Worm (Caenorhabditis elegans): ENCODE data around the gene mrps-9.

The mrps-9 gene

DNA sequence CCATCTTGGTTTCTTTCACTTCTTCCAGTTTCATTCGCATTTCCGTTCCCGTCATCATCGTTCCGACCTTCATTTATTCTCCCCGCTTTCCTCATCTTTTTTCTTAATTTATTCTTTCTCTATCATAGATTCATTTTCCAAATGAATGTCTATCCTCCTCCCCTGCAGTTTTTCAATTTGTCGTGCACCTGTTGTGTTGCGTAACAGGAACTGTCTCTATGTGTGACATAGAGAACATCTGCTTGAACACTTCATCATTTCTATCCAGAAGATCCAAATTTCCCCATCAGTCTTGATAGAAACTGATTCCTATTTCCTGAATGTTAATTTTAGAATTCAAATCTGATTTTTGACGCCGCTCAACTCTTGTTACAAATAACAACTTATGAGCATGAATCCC is 17.7 kb downstream of the mrps-9 start:
- no peak for TF ChIP-seq unc-62 (GFP tag; optimal IDR thresholded peaks at IDR 0.05)

DNA sequence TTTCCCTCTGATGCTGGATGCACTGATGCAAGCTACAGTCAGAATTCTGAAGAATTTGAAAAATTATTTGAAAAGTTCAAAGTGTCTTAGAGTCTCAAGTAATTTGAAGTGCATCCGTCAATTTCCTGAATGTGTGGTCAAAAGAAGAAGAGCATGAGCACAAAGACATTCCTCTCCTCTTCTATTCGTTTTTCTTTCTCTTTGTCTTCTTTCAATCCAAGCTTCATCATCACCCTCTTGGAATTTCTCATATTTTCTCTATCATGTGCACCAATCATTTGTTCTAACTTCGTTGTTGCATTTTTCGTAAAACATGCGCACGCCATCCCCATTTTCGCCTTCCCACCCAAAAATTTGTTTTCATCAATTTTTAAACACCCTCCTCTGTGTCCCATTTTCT is 20.1 kb downstream of the mrps-9 start:
- TF ChIP-seq unc-62 (GFP tag; optimal IDR thresholded peaks at IDR 0.05), result no peak

DNA sequence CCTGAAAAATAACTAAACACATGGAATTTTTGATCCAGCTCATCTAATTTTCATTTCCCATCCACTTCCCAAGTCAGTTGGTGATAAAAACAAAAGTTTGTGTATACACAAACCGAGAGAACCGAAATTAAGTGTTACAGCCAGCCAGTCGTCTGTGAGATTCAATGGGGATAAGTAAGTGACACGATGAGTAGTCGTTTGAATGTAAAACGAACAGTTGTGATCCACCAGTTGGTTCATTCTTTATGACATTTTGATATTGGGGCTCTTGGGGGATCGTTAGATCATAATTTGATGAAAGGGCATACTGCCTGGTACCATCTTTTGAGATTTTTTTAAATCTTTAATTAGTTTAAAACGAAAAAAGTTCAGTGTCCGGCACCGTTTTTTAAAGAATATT is 21.0 kb downstream of the mrps-9 start:
- TF ChIP-seq unc-62 (GFP tag; optimal IDR thresholded peaks at IDR 0.05), result no peak

DNA sequence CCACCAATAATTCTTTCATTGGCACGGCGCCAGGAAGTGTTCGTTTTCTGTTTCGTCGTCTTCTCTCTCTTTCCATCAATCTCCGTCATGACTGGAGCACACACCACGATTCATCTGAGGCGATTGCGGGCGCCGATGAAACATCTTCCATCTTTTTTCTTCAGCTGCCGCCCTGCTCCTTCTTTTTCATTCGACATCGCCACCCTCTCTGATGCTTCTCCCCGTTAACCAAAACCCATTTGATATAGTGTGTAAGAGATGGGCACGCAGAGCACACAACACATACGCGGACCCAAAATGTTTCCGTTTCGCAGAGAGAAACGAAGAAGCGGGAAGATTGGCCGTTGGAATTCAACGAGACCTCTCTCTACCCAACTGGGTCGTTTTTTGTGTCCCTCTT is 21.7 kb downstream of the mrps-9 start:
- no peak for TF ChIP-seq unc-62 (GFP tag; optimal IDR thresholded peaks at IDR 0.05)

DNA sequence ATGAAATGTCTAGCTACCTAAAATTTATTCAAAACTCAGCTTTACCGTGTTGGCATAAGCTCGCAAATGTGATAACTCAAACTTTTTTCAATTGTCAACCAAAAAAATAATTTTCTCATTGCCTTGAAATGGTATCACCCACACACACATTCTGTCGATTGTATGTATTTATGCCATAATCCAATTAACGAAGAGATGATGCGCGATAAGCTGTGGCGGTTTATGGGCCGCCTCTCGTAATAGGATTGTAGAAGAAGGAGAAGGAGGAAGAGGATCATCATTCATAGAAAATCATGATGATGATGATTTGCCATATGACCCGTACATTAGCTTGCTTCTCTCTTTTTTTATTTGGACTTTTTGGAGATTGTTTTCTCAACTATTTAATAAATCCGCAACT is 23.3 kb downstream of the mrps-9 start:
- no peak for TF ChIP-seq unc-62 (GFP tag; optimal IDR thresholded peaks at IDR 0.05)

DNA sequence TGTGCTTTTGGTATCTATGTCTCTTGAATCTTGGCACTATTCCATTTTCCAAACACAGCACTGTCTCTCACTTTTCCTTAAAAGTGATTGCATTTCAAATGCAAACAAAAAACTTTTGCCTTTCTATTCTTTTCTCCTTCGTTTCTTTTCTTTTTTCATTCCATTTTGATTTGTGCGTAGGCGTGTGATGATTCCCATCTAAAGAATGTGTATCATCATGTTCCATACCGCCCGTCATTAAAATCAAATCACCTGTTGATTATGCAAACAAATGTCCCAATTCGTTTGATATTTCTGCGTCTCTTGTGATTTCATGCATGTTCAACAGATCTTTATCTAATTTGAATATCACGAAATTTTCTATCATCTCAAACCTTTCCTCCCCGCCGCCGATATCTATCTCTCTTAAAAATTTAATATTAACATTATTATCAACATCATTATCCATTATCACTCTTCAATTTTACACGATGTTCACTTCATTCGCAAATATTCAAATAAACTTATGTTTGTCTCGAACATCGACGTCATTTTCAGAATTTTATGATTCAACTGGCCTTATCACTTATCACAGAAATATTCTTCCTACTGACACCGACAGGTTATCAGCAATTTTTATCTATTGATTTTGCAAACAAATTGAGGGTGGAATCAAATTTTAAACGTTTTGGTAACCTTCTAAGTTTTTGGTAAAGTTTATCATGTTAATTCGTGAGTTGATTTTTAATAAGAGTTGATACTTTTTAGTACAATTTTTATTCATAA is 25.6 kb downstream of the mrps-9 start:
- no peak for TF ChIP-seq unc-62 (GFP tag; optimal IDR thresholded peaks at IDR 0.05)

DNA sequence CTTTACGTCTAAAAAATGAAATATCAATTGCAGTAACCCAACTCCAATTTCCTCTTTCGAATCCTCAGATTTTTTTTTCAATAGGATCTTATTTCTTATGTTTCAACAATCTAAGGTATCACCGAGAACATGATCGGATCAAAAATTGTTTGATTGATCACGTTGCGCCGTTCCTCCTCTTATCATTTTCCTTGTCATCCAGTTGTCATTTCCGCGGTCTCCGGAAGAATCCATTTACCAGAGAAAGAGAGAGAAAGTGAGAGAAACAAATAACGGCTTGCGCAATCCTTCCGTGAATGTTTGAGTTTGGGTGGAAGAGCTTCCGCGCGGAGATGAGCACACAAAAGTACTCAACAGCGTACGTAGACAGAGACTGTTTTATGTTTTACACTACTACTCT is 27.4 kb downstream of the mrps-9 start:
- no peak for TF ChIP-seq unc-62 (GFP tag; optimal IDR thresholded peaks at IDR 0.05)

DNA sequence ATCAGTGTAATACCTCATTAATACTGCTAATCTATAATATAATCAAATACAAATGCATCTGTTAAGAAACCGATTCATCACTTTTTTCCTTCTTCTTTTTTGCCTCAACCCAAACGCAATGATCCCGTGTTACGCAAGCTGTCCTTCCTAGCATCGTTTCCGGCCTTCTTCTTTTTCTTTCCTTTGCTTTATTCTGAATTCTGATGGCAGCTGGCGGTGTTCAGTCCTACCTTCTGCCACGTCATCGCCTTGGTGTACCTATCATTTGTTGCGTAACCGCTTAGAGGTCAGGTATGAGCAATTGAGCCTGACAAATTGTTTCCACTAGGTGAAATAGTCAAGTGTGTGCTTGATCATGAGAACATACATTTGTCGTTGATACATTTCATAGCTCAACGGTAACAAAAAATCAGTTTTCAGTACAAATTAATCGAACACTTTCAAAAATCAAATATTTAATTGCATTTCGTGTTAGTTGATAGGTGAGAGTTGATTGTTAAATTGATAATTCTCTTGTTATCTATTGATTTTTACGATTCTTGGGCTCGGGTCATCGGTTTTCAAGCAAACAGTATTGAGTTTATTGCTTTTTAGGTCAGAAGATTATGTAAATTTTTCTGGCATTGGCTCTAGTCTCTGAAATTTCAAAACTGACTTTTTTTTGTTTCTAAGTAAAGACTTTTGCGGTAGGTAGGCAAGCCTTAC is 32.5 kb downstream of the mrps-9 start:
- TF ChIP-seq unc-62 (GFP tag; optimal IDR thresholded peaks at IDR 0.05), result no peak

DNA sequence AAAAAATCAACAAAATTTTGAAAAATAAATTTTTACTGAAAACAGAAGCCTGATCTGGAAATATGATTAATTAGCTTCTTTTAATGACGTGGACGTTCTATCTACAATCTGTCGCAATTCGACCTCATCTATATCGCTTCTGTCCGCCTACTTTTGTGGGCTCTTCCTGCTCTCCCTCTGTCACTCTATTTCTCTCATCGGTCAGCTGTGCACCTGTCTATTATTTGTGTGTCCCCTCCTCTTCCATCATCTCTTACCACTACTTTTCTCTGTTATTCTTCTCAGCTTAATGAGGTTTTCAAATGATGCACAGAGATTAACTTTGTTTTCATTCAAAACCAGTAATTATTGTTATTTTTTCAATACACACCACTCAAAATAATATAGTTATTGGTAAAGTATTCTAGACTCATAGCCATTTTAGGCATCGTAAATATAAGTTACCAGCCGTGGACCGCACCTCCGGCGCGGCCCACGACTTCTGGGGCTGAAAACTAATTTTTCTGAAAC is 33.3 kb downstream of the mrps-9 start:
- no peak for TF ChIP-seq unc-62 (GFP tag; optimal IDR thresholded peaks at IDR 0.05)

DNA sequence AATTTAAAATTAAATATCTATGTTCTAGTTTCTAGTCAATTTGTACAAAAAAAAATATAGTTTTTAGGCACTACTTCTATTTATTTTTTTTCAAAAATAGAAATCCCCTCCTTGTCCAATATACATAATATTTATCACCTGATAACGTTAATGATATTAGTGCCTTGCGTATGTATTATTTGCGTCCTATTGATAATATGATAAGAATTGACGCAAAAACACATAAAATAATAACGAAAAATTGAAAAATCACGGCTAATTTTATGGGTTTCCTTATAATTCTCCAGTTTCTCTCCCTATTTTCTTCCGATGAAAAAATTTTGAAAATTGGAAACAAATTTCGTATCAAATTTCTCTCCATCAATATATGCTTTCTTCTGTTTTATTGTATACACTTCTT is 33.9 kb downstream of the mrps-9 start:
- TF ChIP-seq unc-62 (GFP tag; optimal IDR thresholded peaks at IDR 0.05), result no peak

DNA sequence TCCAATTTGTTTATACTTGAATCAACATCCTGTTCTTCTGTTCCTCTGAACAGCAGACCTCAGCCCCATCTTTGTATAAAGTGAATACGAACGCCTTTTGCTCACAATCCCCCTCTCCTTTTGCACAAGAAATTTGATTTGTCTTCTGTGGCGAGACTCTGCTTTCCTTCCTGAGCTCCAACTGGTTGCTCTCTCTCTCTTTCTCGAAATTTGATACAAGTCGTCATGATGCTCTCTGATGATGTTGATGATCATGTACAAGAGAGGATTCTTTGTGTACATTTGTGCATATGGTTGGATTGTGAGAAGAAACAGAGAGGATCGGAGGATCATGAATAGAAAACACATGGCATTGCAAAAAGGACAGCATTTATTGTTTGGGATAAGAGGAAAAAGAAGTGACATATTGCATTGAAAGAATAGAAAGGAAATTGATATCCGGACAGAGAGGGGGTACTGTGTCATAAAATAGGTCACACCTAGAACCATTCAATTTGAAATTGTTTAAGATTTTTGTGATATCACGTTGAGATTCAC is 35.1 kb downstream of the mrps-9 start:
- TF ChIP-seq unc-62 (GFP tag; optimal IDR thresholded peaks at IDR 0.05), result no peak

DNA sequence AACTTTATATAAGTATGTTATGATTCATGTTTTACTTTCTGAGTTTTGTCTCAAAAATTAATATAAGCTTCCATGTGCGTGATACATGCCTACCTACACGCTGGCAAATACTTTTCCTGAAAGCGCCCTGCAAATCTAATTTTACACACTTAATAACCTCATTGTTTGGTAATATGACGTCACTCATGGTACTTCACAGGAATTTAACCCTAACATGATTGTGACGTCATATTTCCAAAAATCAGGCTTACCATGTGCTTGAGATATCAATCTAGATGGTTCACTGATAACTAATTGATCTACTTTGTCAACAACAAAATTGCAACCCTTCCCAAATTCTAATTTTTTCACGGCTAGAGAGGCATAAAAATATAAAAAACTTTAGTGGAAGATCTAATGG is 37.6 kb downstream of the mrps-9 start:
- no peak for TF ChIP-seq unc-62 (GFP tag; optimal IDR thresholded peaks at IDR 0.05)

DNA sequence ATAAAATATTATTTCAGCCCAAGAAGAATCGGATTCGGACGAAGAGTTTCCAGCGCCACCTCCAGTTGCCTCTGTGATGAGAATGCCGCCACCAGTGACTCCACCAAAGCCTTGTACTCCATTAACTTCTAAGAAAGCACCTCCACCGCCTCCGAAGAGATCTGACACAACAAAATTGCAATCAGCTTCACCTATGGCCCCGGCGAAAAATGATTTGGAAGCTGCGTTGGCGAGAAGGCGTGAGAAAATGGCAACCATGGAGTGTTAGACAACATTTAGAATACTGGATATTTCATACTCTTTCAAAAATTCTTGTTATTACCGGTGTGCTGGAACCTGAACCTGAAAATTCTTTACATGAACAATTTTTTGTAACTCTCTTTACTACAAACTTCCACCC is 39.4 kb downstream of the mrps-9 start:
- no peak for TF ChIP-seq unc-62 (GFP tag; optimal IDR thresholded peaks at IDR 0.05)

DNA sequence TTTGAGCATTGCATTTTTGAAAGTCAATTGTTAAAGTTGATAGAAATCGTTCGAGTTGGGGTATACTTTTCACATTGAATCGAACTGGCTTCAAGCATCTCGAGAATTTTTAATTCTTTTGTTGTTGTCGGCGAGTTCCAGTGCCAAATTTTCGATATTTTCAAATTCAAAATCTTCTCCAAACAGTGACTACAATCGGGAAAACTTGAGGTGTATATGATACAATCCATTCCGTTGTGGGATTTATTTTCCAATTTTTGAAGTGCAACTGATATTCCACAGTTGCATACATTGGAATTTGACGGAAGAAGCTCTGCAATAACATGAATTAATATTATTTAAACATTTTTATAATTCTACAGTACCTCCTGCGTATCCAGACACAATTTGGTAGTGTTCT is 40.0 kb downstream of the mrps-9 start:
- TF ChIP-seq unc-62 (GFP tag; optimal IDR thresholded peaks at IDR 0.05), result no peak

DNA sequence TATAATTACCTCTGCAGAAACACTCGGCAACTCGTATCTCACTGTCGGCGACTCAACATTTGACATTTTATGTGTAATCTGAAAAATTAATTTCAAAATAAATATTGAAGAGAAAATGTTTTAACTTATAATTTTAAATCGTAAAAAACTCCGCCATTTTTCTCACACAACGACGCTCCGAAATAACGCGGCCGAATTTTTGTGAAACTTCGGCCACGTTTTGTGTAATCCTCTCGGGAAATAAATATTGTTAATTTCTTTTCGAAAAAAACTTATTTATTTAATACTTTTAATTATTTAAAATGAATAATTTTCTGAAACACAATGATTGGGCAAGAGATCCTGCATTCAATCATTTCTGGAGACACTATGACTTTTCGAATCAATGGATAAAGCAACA is 41.5 kb downstream of the mrps-9 start, which contains the start of the genes F10E9.7 and F10E9.5:
Gene F10E9.7, minus strand, starts transcription at position 86 of the 400 bp plus-strand sequence.
Gene F10E9.5, plus strand, starts transcription at position 237 of the 400 bp plus-strand sequence.
- no peak for TF ChIP-seq unc-62 (GFP tag; optimal IDR thresholded peaks at IDR 0.05)

DNA sequence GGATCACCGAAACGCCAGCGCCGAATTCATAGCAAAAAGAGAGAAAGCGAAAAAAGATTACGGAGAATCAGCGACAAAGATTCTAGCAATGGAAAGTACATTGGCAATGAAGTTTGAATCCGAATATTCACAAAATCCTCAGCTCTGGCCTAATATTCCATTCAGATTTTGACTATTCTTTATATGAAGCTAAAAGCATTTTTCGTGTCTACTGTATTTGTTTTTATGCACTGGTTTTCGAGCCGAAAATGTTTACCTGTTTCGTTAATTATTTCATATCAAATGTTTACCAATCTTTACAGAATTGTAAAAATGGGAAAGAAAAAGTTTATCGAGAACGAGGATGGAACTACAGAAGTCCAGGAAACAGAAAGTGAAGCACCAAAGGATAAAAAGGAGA is 42.4 kb downstream of the mrps-9 start, which contains the start of gene F10E9.4:
Gene F10E9.4, plus strand, starts transcription at position 301 of the 400 bp plus-strand sequence.
- no peak for TF ChIP-seq unc-62 (GFP tag; optimal IDR thresholded peaks at IDR 0.05)
